Fruit fly (Drosophila melanogaster) Kc167 (cell line): ENCODE results near the gene CG34303.

Source experiments
- Sin3A ChIP-seq: fragments of >200 bp; optimal IDR thresholded peaks from 2 replicates; lab custom pipeline; 2018; ENCODE audit warnings: missing external identifiers
- insv ChIP-seq: fragments of >200 bp; optimal IDR thresholded peaks from 3 replicates; lab custom pipeline; 2018; ENCODE audit warnings: missing external identifiers
- psq ChIP-seq: fragments of >200 bp; optimal IDR thresholded peaks from 2 replicates; lab custom pipeline; 2017; ENCODE audit warnings: missing external identifiers
- ttk ChIP-seq: sonication (Bioruptor generic); optimal IDR thresholded peaks from 2 replicates; lab custom pipeline; 2017; ENCODE audit warnings: missing external identifiers

DNA sequence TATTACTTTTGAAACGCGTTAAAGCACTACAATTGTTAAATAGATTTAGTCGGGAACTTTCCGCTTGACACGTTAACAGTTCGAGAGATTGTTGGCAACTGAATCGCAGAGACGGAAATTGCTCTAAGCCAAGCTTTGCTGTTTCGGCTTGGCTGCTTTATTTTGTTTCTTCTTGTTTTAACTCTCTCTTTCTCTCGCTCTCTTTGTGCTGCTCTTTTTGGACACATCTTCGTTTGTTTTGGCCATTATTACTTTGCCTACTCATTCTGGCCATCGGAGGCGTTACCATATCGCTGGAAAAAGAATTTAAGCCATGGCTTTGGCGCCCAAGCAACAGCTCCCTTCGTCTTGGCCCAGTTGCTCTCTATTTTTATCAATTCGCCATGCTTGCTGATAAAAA is 37.8 kb upstream of the CG34303 start, which contains the start of gene CG12814:
- TF ChIP-seq psq (lab: Kevin White, UChicago) (no peak), ttk (lab: Kevin White, UChicago) (no peak), Sin3A (lab: Kevin White, UChicago) (no peak), insv (no peak)
